In genomic region chrIII:887874-888299, ce11 we compare ENCODE assay signal across 5 worm cellular contexts.
TF ChIP-seq lines count a peak whose summit lies in the region.

No protein-coding gene starts in this region.

TF ChIP-seq in whole organism, L1 larva, 84 proteins besides CTCF, POLR2A, EP300 and RAD21 (continues in another document):
- TF ChIP-seq unc-98 (GFP tag; IDR thresholded peaks at IDR 0.05; lab: Robert Waterston, UW) (no peak), dpl-1 (GFP tag; optimal IDR thresholded peaks at IDR 0.05; lab: Kevin White, UChicago) (peak; percentile 11 to 45 (median 18)), nhr-76 (tag; optimal IDR thresholded peaks at IDR 0.05; lab: Kevin White, UChicago) (no peak), ces-1 (GFP tag; optimal IDR thresholded peaks at IDR 0.05; lab: Kevin White, UChicago) (no peak), unc-86 (tag; optimal IDR thresholded peaks at IDR 0.05; lab: Kevin White, UChicago) (peak; percentile 87), lin-14 (GFP tag; optimal IDR thresholded peaks at IDR 0.05; lab: Kevin White, UChicago) (peak; percentile 96), dsc-1 (tag; optimal IDR thresholded peaks at IDR 0.05; lab: Kevin White, UChicago) (peak; percentile 49), hlh-17 (GFP tag; optimal IDR thresholded peaks at IDR 0.05; lab: Kevin White, UChicago; ENCODE audit: borderline replicate concordance) (no peak), elt-3 (tag; optimal IDR thresholded peaks at IDR 0.05; lab: Kevin White, UChicago) (peak in 2 of 6 experiments; percentile 14 to 52), hpl-2 (GFP tag; optimal IDR thresholded peaks at IDR 0.05; lab: Kevin White, UChicago) (no peak), pag-3 (tag; optimal IDR thresholded peaks at IDR 0.05; lab: Kevin White, UChicago; ENCODE audit: borderline replicate concordance, insufficient read depth) (no peak), nhr-20 (tag; optimal IDR thresholded peaks at IDR 0.05; lab: Kevin White, UChicago) (peak; percentile 73), lir-3 (tag; optimal IDR thresholded peaks at IDR 0.05; lab: Kevin White, UChicago; ENCODE audit: poor library complexity) (peak; percentile 40), unc-30 (tag; optimal IDR thresholded peaks at IDR 0.05; lab: Kevin White, UChicago) (no peak), pax-3 (tag; optimal IDR thresholded peaks at IDR 0.05; lab: Kevin White, UChicago) (peak; percentile 27), lsy-2 (tag; optimal IDR thresholded peaks at IDR 0.05; lab: Kevin White, UChicago) (peak; percentile 62 to 76), nhr-237 (tag; optimal IDR thresholded peaks at IDR 0.05; lab: Kevin White, UChicago) (no peak)

TF ChIP-seq in whole organism, L3 larva, 47 proteins besides CTCF, POLR2A, EP300 and RAD21 (continues in another document):
- peak; percentile 37 for TF ChIP-seq tbx-2 (tag; optimal IDR thresholded peaks at IDR 0.05; lab: Kevin White, UChicago)
- no peak for TF ChIP-seq aly-2 (tag; optimal IDR thresholded peaks at IDR 0.05; lab: Kevin White, UChicago)
- no peak for TF ChIP-seq daf-12 (tag; optimal IDR thresholded peaks at IDR 0.05; lab: Kevin White, UChicago)
- peak; percentile 71 for TF ChIP-seq hmg-11 (tag; optimal IDR thresholded peaks at IDR 0.05; lab: Kevin White, UChicago)
- TF ChIP-seq nhr-11 (tag; optimal IDR thresholded peaks at IDR 0.05; lab: Kevin White, UChicago), result no peak
- no peak for TF ChIP-seq nhr-76 (tag; optimal IDR thresholded peaks at IDR 0.05; lab: Kevin White, UChicago)
- no peak for TF ChIP-seq unc-39 (tag; optimal IDR thresholded peaks at IDR 0.05; lab: Kevin White, UChicago)
- TF ChIP-seq unc-62 (GFP tag; optimal IDR thresholded peaks at IDR 0.05; lab: Kevin White, UChicago), result no peak
- no peak for TF ChIP-seq nhr-28 (tag; optimal IDR thresholded peaks at IDR 0.05; lab: Kevin White, UChicago)
- no peak for TF ChIP-seq elt-1 (tag; optimal IDR thresholded peaks at IDR 0.05; lab: Kevin White, UChicago)
- no peak for TF ChIP-seq nhr-77 (tag; optimal IDR thresholded peaks at IDR 0.05; lab: Kevin White, UChicago)
- no peak for TF ChIP-seq mml-1 (tag; optimal IDR thresholded peaks at IDR 0.05; lab: Kevin White, UChicago)
- TF ChIP-seq egl-27 (tag; optimal IDR thresholded peaks at IDR 0.05; lab: Kevin White, UChicago), result peak; percentile 50
- TF ChIP-seq nhr-43 (tag; optimal IDR thresholded peaks at IDR 0.05; lab: Kevin White, UChicago; ENCODE audit: poor library complexity, severe bottlenecking), result no peak
- no peak for TF ChIP-seq fkh-2 (tag; optimal IDR thresholded peaks at IDR 0.05; lab: Kevin White, UChicago)
- TF ChIP-seq lsy-12 (tag; optimal IDR thresholded peaks at IDR 0.05; lab: Kevin White, UChicago), result no peak
- peak; percentile 2 for TF ChIP-seq nhr-25 (tag; optimal IDR thresholded peaks at IDR 0.05; lab: Kevin White, UChicago)
- peak; percentile 45 for TF ChIP-seq ama-1 (optimal IDR thresholded peaks at IDR 0.05; lab: Kevin White, UChicago)
- TF ChIP-seq zag-1 (tag; optimal IDR thresholded peaks at IDR 0.05; lab: Kevin White, UChicago), result no peak
- TF ChIP-seq ceh-28 (tag; optimal IDR thresholded peaks at IDR 0.05; lab: Kevin White, UChicago), result peak; percentile 89

TF ChIP-seq in whole organism, early embryonic, 17 proteins besides CTCF, POLR2A, EP300 and RAD21:
- TF ChIP-seq F13C5.2 (tag; optimal IDR thresholded peaks at IDR 0.05; lab: Kevin White, UChicago), result peak; percentile 51
- TF ChIP-seq hmg-4 (GFP tag; optimal IDR thresholded peaks at IDR 0.05; lab: Kevin White, UChicago), result peak; percentile 26
- TF ChIP-seq aly-1 (tag; optimal IDR thresholded peaks at IDR 0.05; lab: Kevin White, UChicago), result peak; percentile 28
- TF ChIP-seq tbx-37 (GFP tag; conservative IDR thresholded peaks at IDR 0.05; lab: Robert Waterston, UW), result no peak
- 0 out of 2 replicates have a peak, but pooled peaks have one; percentile 25 for TF ChIP-seq flt-1 (GFP tag; IDR thresholded peaks at IDR 0.05; lab: Robert Waterston, UW)

TF ChIP-seq in whole organism, midembryonic, 9 proteins besides CTCF, POLR2A, EP300 and RAD21:
- TF ChIP-seq tab-1 (GFP tag; IDR thresholded peaks at IDR 0.05; lab: Robert Waterston, UW) (no peak), ztf-23 (GFP tag; IDR thresholded peaks at IDR 0.05; lab: Robert Waterston, UW) (no peak), cog-1 (tag; optimal IDR thresholded peaks at IDR 0.05; lab: Kevin White, UChicago) (peak; percentile 75), ztf-29 (GFP tag; IDR thresholded peaks at IDR 0.05; lab: Robert Waterston, UW) (no peak), klf-2 (GFP tag; conservative IDR thresholded peaks at IDR 0.05; lab: Robert Waterston, UW) (no peak), T22C8.4 (GFP tag; IDR thresholded peaks at IDR 0.05; lab: Robert Waterston, UW) (peak; percentile 90), med-1 (GFP tag; optimal IDR thresholded peaks at IDR 0.05; lab: Kevin White, UChicago; ENCODE audit: insufficient read depth) (no peak), ref-1 (GFP tag; conservative IDR thresholded peaks at IDR 0.05; lab: Robert Waterston, UW) (no peak), flt-1 (GFP tag; IDR thresholded peaks at IDR 0.05; lab: Robert Waterston, UW) (0 out of 2 replicates have a peak, but pooled peaks have one; percentile 34)

TF ChIP-seq in whole organism, young adult, 124 proteins besides CTCF, POLR2A, EP300 and RAD21 (continues in another document):
- TF ChIP-seq pha-4 (tag; optimal IDR thresholded peaks at IDR 0.05; lab: Kevin White, UChicago) (no peak), let-526 (GFP tag; IDR thresholded peaks at IDR 0.05; lab: Robert Waterston, UW) (no peak), pbrm-1 (GFP tag; IDR thresholded peaks at IDR 0.05; lab: Robert Waterston, UW) (peak; percentile 41; the same call in 1 of the 2 replicates), nhr-90 (tag; optimal IDR thresholded peaks at IDR 0.05; lab: Kevin White, UChicago) (peak; percentile 9), efl-1 (GFP tag; optimal IDR thresholded peaks at IDR 0.05; lab: Kevin White, UChicago) (no peak), K12H6.12 (tag; optimal IDR thresholded peaks at IDR 0.05; lab: Kevin White, UChicago) (peak; percentile 77), mcd-1 (GFP tag; IDR thresholded peaks at IDR 0.05; lab: Robert Waterston, UW) (peak; percentile 71), die-1 (tag; optimal IDR thresholded peaks at IDR 0.05; lab: Kevin White, UChicago) (no peak), rec-8 (tag; optimal IDR thresholded peaks at IDR 0.05; lab: Kevin White, UChicago) (no peak), F22D6.2 (tag; optimal IDR thresholded peaks at IDR 0.05; lab: Kevin White, UChicago) (no peak), bed-2 (GFP tag; IDR thresholded peaks at IDR 0.05; lab: Robert Waterston, UW) (no peak), F57A8.1 (GFP tag; optimal IDR thresholded peaks at IDR 0.05; lab: Kevin White, UChicago) (no peak), mxl-1 (tag; optimal IDR thresholded peaks at IDR 0.05; lab: Kevin White, UChicago) (no peak), athp-1 (tag; optimal IDR thresholded peaks at IDR 0.05; lab: Kevin White, UChicago) (no peak), hsf-1 (GFP tag; IDR thresholded peaks at IDR 0.05; lab: Robert Waterston, UW) (no peak), F33H1.4 (GFP tag; IDR thresholded peaks at IDR 0.05; lab: Robert Waterston, UW) (no peak), snpc-4 (GFP tag; optimal IDR thresholded peaks at IDR 0.05; lab: Kevin White, UChicago) (peak; percentile 41), snpc-4 (tag; optimal IDR thresholded peaks at IDR 0.05; lab: Kevin White, UChicago) (peak in 2 of 4 experiments; percentile 34 to 43), ceh-27 (GFP tag; optimal IDR thresholded peaks at IDR 0.05; lab: Kevin White, UChicago) (peak; percentile 80), chd-7 (tag; optimal IDR thresholded peaks at IDR 0.05; lab: Kevin White, UChicago) (peak; percentile 45), dpl-1 (GFP tag; optimal IDR thresholded peaks at IDR 0.05; lab: Kevin White, UChicago) (no peak), F52B5.7 (tag; optimal IDR thresholded peaks at IDR 0.05; lab: Kevin White, UChicago) (no peak), B0336.3 (GFP tag; IDR thresholded peaks at IDR 0.05; lab: Robert Waterston, UW) (peak; percentile 38; the same call in 1 of the 2 replicates), aptf-2 (GFP tag; conservative IDR thresholded peaks at IDR 0.05; lab: Robert Waterston, UW) (no peak), him-1 (tag; optimal IDR thresholded peaks at IDR 0.05; lab: Kevin White, UChicago) (no peak), egl-18 (GFP tag; IDR thresholded peaks at IDR 0.05; lab: Robert Waterston, UW) (no peak), madf-10 (tag; optimal IDR thresholded peaks at IDR 0.05; lab: Kevin White, UChicago) (no peak), gei-17 (GFP tag; optimal IDR thresholded peaks at IDR 0.05; lab: Kevin White, UChicago) (no peak), C17E4.6 (GFP tag; IDR thresholded peaks at IDR 0.05; lab: Robert Waterston, UW) (no peak), ama-1 (optimal IDR thresholded peaks at IDR 0.05; lab: Kevin White, UChicago) (no peak), ama-1 (GFP tag; optimal IDR thresholded peaks at IDR 0.05; lab: Kevin White, UChicago) (no peak), madf-6 (GFP tag; IDR thresholded peaks at IDR 0.05; lab: Robert Waterston, UW) (no peak), nhr-179 (tag; optimal IDR thresholded peaks at IDR 0.05; lab: Kevin White, UChicago) (no peak), cebp-2 (GFP tag; IDR thresholded peaks at IDR 0.05; lab: Robert Waterston, UW) (no peak), T07F8.4 (tag; optimal IDR thresholded peaks at IDR 0.05; lab: Kevin White, UChicago) (no peak), mel-28 (tag; optimal IDR thresholded peaks at IDR 0.05; lab: Kevin White, UChicago; ENCODE audit: borderline replicate concordance) (no peak), sdz-38 (tag; optimal IDR thresholded peaks at IDR 0.05; lab: Kevin White, UChicago) (no peak), mes-4 (tag; optimal IDR thresholded peaks at IDR 0.05; lab: Kevin White, UChicago) (no peak), ztf-28 (GFP tag; IDR thresholded peaks at IDR 0.05; lab: Robert Waterston, UW) (no peak), lag-1 (GFP tag; IDR thresholded peaks at IDR 0.05; lab: Robert Waterston, UW) (no peak), ztf-26 (tag; optimal IDR thresholded peaks at IDR 0.05; lab: Kevin White, UChicago) (peak; percentile 56), snpc-1.3 (tag; optimal IDR thresholded peaks at IDR 0.05; lab: Kevin White, UChicago; ENCODE audit: insufficient read depth) (no peak), cebp-1 (GFP tag; IDR thresholded peaks at IDR 0.05; lab: Robert Waterston, UW) (no peak), cebp-1 (tag; optimal IDR thresholded peaks at IDR 0.05; lab: Kevin White, UChicago) (peak; percentile 76), egrh-3 (GFP tag; IDR thresholded peaks at IDR 0.05; lab: Robert Waterston, UW) (no peak), dox-1 (GFP tag; IDR thresholded peaks at IDR 0.05; lab: Robert Waterston, UW) (peak; percentile 59; the same call in 1 of the 2 replicates), ZK185.1 (tag; optimal IDR thresholded peaks at IDR 0.05; lab: Kevin White, UChicago; ENCODE audit: poor library complexity, severe bottlenecking) (no peak), ceh-79 (tag; optimal IDR thresholded peaks at IDR 0.05; lab: Kevin White, UChicago) (no peak)

Comparison
In these comparisons a context has a peak if more than half of its experiments do, and no peak if none do; other contexts are left out.
1. Of the 8 proteins assayed by ChIP-seq in both whole organism, young adult and whole organism, L1 larva: peak only in whole organism, young adult: snpc-4; only in whole organism, L1 larva: dpl-1 and efl-1; in both: nhr-90; in neither: 3; mixed calls (peak in some experiments, not most) for 1.